Fruit fly (Drosophila melanogaster) whole organism, prepupa: Measurements from ENCODE around the gene CG34301.

Source experiments
- Blimp-1 ChIP-seq: fragments of 200-800 bp; sonication (Bioruptor generic); optimal IDR thresholded peaks from 3 replicates; lab custom pipeline; 2017; ENCODE audit warnings: missing biosample characterization, missing genetic modification characterization, mild to moderate bottlenecking, moderate library complexity, missing genetic modification reagents
- CG10669 ChIP-seq: fragments of 200-800 bp; sonication (Bioruptor generic); optimal IDR thresholded peaks from 3 replicates; lab custom pipeline; 2018; ENCODE audit warnings: missing biosample characterization, mild to moderate bottlenecking, missing genetic modification characterization, moderate library complexity
- CG11294 ChIP-seq: fragments of 200-800 bp; sonication (Bioruptor generic); IDR thresholded peaks from 2 replicates; pipeline ENCODE4 v1.3.6; 2022; ENCODE audit warnings: missing biosample characterization, missing genetic modification characterization
- CG11762 ChIP-seq: fragments of 200-800 bp; sonication (Bioruptor generic); optimal IDR thresholded peaks from 3 replicates; lab custom pipeline; 2016; ENCODE audit warnings: missing biosample characterization, missing genetic modification characterization; ENCODE audit not compliant: insufficient read depth
- CG11902 ChIP-seq: fragments of 200-800 bp; sonication (Bioruptor generic); optimal IDR thresholded peaks from 3 replicates; lab custom pipeline; 2016; ENCODE audit warnings: missing biosample characterization, missing genetic modification characterization
- CG16779 ChIP-seq: fragments of 200-800 bp; sonication (Bioruptor generic); optimal IDR thresholded peaks from 3 replicates; lab custom pipeline; 2017; ENCODE audit warnings: missing biosample characterization, mild to moderate bottlenecking, missing genetic modification characterization
- CG3032 ChIP-seq: fragments of 200-800 bp; optimal IDR thresholded peaks from 2 replicates; lab custom pipeline; 2019; ENCODE audit warnings: missing biosample characterization, mild to moderate bottlenecking, missing genetic modification characterization, moderate library complexity
- CG32006 ChIP-seq: fragments of 200-800 bp; sonication (Bioruptor generic); optimal IDR thresholded peaks from 3 replicates; lab custom pipeline; 2017; ENCODE audit warnings: missing biosample characterization, mild to moderate bottlenecking, missing genetic modification characterization
- CG34406 ChIP-seq: fragments of 200-800 bp; sonication (Bioruptor generic); optimal IDR thresholded peaks from 3 replicates; lab custom pipeline; 2016; ENCODE audit warnings: missing biosample characterization, missing genetic modification characterization
- CG4318 ChIP-seq: fragments of 200-800 bp; sonication (Bioruptor generic); optimal IDR thresholded peaks from 3 replicates; lab custom pipeline; 2017; ENCODE audit warnings: missing biosample characterization, mild to moderate bottlenecking, missing genetic modification characterization
- CG6163 ChIP-seq: fragments of 200-800 bp; sonication (Bioruptor generic); IDR thresholded peaks from 3 replicates; pipeline ENCODE4 v1.3.6; 2022; ENCODE audit warnings: missing biosample characterization, missing genetic modification characterization
- CG6792 ChIP-seq: fragments of 200-800 bp; sonication (Bioruptor generic); optimal IDR thresholded peaks from 3 replicates; lab custom pipeline; 2016; ENCODE audit warnings: missing biosample characterization, missing genetic modification characterization
- CG6808 ChIP-seq: fragments of 200-800 bp; sonication (Bioruptor generic); optimal IDR thresholded peaks from 3 replicates; lab custom pipeline; 2017; ENCODE audit warnings: missing biosample characterization, missing genetic modification characterization, mild to moderate bottlenecking, moderate library complexity, missing genetic modification reagents
- CG8119 ChIP-seq: fragments of 200-800 bp; sonication (Bioruptor generic); IDR thresholded peaks from 3 replicates; pipeline ENCODE4 v1.3.6; 2022; ENCODE audit warnings: missing biosample characterization, missing genetic modification characterization
- CG8632 ChIP-seq: fragments of 200-800 bp; sonication (Bioruptor generic); optimal IDR thresholded peaks from 3 replicates; lab custom pipeline; 2016; ENCODE audit warnings: missing biosample characterization, missing genetic modification characterization
- Eip75B ChIP-seq: fragments of 200-800 bp; sonication (Bioruptor generic); optimal IDR thresholded peaks from 3 replicates; lab custom pipeline; 2016; ENCODE audit warnings: missing biosample characterization, missing genetic modification characterization
- Eip78C ChIP-seq: fragments of 200-800 bp; sonication (Bioruptor generic); peaks from one replicate; lab custom pipeline; 2016; ENCODE audit warnings: missing biosample characterization, missing genetic modification characterization
- Eip93F ChIP-seq: fragments of 200-800 bp; sonication (Bioruptor generic); optimal IDR thresholded peaks from 2 replicates; lab custom pipeline; 2016; ENCODE audit warnings: missing biosample characterization, mild to moderate bottlenecking, missing genetic modification characterization
- Ets21C ChIP-seq: fragments of 200-800 bp; sonication (Bioruptor generic); optimal IDR thresholded peaks from 3 replicates; lab custom pipeline; 2016; ENCODE audit warnings: missing biosample characterization, missing genetic modification characterization
- Gug ChIP-seq: fragments of 200-800 bp; sonication (Bioruptor generic); IDR thresholded peaks from 2 replicates; pipeline ENCODE4 v1.3.6; 2022; ENCODE audit warnings: missing biosample characterization, missing genetic modification characterization
- Hr38 ChIP-seq: sonication (Bioruptor generic); optimal IDR thresholded peaks from 2 replicates; lab custom pipeline; 2016; ENCODE audit warnings: missing biosample characterization, missing genetic modification characterization
- Hr39 ChIP-seq: fragments of 200-800 bp; sonication (Bioruptor generic); optimal IDR thresholded peaks from 2 replicates; lab custom pipeline; 2016; ENCODE audit warnings: missing biosample characterization, missing genetic modification characterization
- Hr4 ChIP-seq: fragments of 200-800 bp; sonication (Bioruptor generic); optimal IDR thresholded peaks from 3 replicates; lab custom pipeline; 2016; ENCODE audit warnings: missing biosample characterization, missing genetic modification characterization
- Lpt ChIP-seq: fragments of 200-800 bp; sonication (Bioruptor generic); optimal IDR thresholded peaks from 3 replicates; lab custom pipeline; 2016; ENCODE audit warnings: missing biosample characterization, missing genetic modification characterization
- Met ChIP-seq: fragments of 200-800 bp; sonication (Bioruptor generic); optimal IDR thresholded peaks from 3 replicates; lab custom pipeline; 2016; ENCODE audit warnings: missing biosample characterization, missing genetic modification characterization
- Smox ChIP-seq: fragments of 200-800 bp; sonication (Bioruptor generic); optimal IDR thresholded peaks from 3 replicates; lab custom pipeline; 2016; ENCODE audit warnings: missing biosample characterization, missing genetic modification characterization
- Sox102F ChIP-seq: fragments of 200-800 bp; sonication (Bioruptor generic); optimal IDR thresholded peaks from 2 replicates; lab custom pipeline; 2016; ENCODE audit warnings: missing biosample characterization, mild to moderate bottlenecking, missing genetic modification characterization
- Sox15 ChIP-seq: fragments of 200-800 bp; sonication (Bioruptor generic); optimal IDR thresholded peaks from 3 replicates; lab custom pipeline; 2016; ENCODE audit warnings: missing biosample characterization, missing genetic modification characterization
- achi ChIP-seq: fragments of 200-800 bp; sonication (Bioruptor generic); optimal IDR thresholded peaks from 3 replicates; lab custom pipeline; 2016; ENCODE audit warnings: missing biosample characterization, missing genetic modification characterization
- dsx ChIP-seq: fragments of 200-800 bp; optimal IDR thresholded peaks from 3 replicates; lab custom pipeline; 2019; ENCODE audit warnings: missing biosample characterization, mild to moderate bottlenecking, missing genetic modification characterization, moderate library complexity; ENCODE audit not compliant: poor library complexity, severe bottlenecking
- esn ChIP-seq: fragments of 200-800 bp; sonication (Bioruptor generic); optimal IDR thresholded peaks from 2 replicates; lab custom pipeline; 2016; ENCODE audit warnings: missing biosample characterization, mild to moderate bottlenecking, missing genetic modification characterization, moderate library complexity
- lz ChIP-seq: fragments of 200-800 bp; sonication (Bioruptor generic); optimal IDR thresholded peaks from 3 replicates; lab custom pipeline; 2016; ENCODE audit warnings: missing biosample characterization, missing genetic modification characterization
- pdm3 ChIP-seq: fragments of 200-800 bp; sonication (Bioruptor generic); optimal IDR thresholded peaks from 3 replicates; lab custom pipeline; 2016; ENCODE audit warnings: missing biosample characterization, missing genetic modification characterization
- salr ChIP-seq, 2 experiments: fragments of 200-800 bp; sonication (Bioruptor generic); optimal IDR thresholded peaks; 3 replicates each; lab custom pipeline; 2016 to 2018; ENCODE audit warnings: missing biosample characterization in 2 of 2, missing genetic modification characterization in 2 of 2, mild to moderate bottlenecking in 1 of 2
- spab ChIP-seq: fragments of 200-800 bp; sonication (Bioruptor generic); optimal IDR thresholded peaks from 2 replicates; lab custom pipeline; 2017; ENCODE audit warnings: missing biosample characterization, mild to moderate bottlenecking, missing genetic modification characterization, missing genetic modification reagents
- ss ChIP-seq, 2 experiments: fragments of 200-800 bp; sonication (Bioruptor generic); optimal IDR thresholded peaks; 2 replicates in 1 of 2; 3 replicates in 1 of 2; lab custom pipeline; 2017 to 2018; ENCODE audit warnings: mild to moderate bottlenecking in 2 of 2, missing biosample characterization in 2 of 2, missing genetic modification characterization in 2 of 2, moderate library complexity in 1 of 2
- topi ChIP-seq: fragments of 200-800 bp; sonication (Bioruptor generic); optimal IDR thresholded peaks from 3 replicates; lab custom pipeline; 2016; ENCODE audit warnings: missing biosample characterization, missing genetic modification characterization
- vri ChIP-seq: fragments of 200-800 bp; sonication (Bioruptor generic); optimal IDR thresholded peaks from 3 replicates; lab custom pipeline; 2016; ENCODE audit warnings: missing biosample characterization, mild to moderate bottlenecking, missing genetic modification characterization

CG34301 gene

dm6 chr3R:8747871-8748775, 25.1 kb upstream of the CG34301 start (continued):
- peak; percentile 66 for TF ChIP-seq Blimp-1 (GFP tag; lab: Kevin White, UChicago)
- TF ChIP-seq vri (GFP tag; lab: Kevin White, UChicago): peak; percentile 70
- peak; percentile 76 for TF ChIP-seq CG6163
- no peak for TF ChIP-seq Hr38 (GFP tag; lab: Kevin White, UChicago)
- TF ChIP-seq lz (GFP tag; lab: Kevin White, UChicago): peak; percentile 84
- peak; percentile 88 for TF ChIP-seq Smox
- peak; percentile 57; the same call in 1 of the 2 replicates for TF ChIP-seq CG11294
- peak; percentile 84 for TF ChIP-seq CG8632
- TF ChIP-seq esn (GFP tag; lab: Kevin White, UChicago): peak; percentile 90
- peak; percentile 69 for TF ChIP-seq Lpt (GFP tag; lab: Kevin White, UChicago)

dm6 chr3R:8748776-8749126, 24.5 kb upstream of the CG34301 start:
- TF ChIP-seq CG34406 (GFP tag; lab: Kevin White, UChicago): no peak
- no peak for TF ChIP-seq Lpt (GFP tag; lab: Kevin White, UChicago)
- TF ChIP-seq Sox15 (GFP tag; lab: Kevin White, UChicago): no peak
- TF ChIP-seq salr (GFP tag; optimal IDR thresholded peaks at IDR 0.05; lab: Kevin White, UChicago): no peak
- no peak for TF ChIP-seq CG3032 (tag; lab: Kevin White, UChicago)

dm6 chr3R:8767998-8768397, 5.2 kb upstream of the CG34301 start, which contains the start of the genes CG34135 and CG11768:
Gene CG34135, minus strand, starts transcription at chr3R:8768191.
Gene CG11768, minus strand, starts transcription at chr3R:8768200.
- TF ChIP-seq CG16779: no peak
- no peak for TF ChIP-seq Met (GFP tag; lab: Kevin White, UChicago)
- TF ChIP-seq Sox102F (GFP tag; lab: Kevin White, UChicago): no peak
- no peak for TF ChIP-seq CG8119 (GFP tag; lab: Robert Waterston, UW)
- no peak for TF ChIP-seq CG10669 (GFP tag; lab: Kevin White, UChicago)
- TF ChIP-seq Ets21C: no peak
- no peak for TF ChIP-seq spab (GFP tag; lab: Kevin White, UChicago)
- TF ChIP-seq CG6792 (GFP tag; lab: Kevin White, UChicago): no peak

- TF ChIP-seq CG6163: no peak
- no peak for TF ChIP-seq Hr4 (GFP tag; lab: Kevin White, UChicago)
- TF ChIP-seq Met (GFP tag; lab: Kevin White, UChicago): no peak
- TF ChIP-seq topi: no peak
- TF ChIP-seq spab (GFP tag; lab: Kevin White, UChicago): no peak
- TF ChIP-seq CG32006 (GFP tag; lab: Kevin White, UChicago): no peak
Measured at dm6 chr3R:8769094-8769493, 4.1 kb upstream of the CG34301 start, which contains the start of gene CG8236. Gene CG8236, plus strand, starts transcription at chr3R:8769394.

- TF ChIP-seq dsx (GFP tag; lab: Kevin White, UChicago) (no peak), CG6163 (no peak), Hr4 (GFP tag; lab: Kevin White, UChicago) (no peak), Eip78C (no peak), Hr39 (GFP tag; lab: Kevin White, UChicago) (no peak), Gug (GFP tag; lab: Robert Waterston, UW) (no peak), CG6808 (GFP tag; lab: Kevin White, UChicago) (no peak), salr (GFP tag; optimal IDR thresholded peaks at IDR 0.05; lab: Kevin White, UChicago) (no peak), Eip75B (GFP tag; lab: Kevin White, UChicago) (no peak), spab (GFP tag; lab: Kevin White, UChicago) (no peak), ss (GFP tag; optimal IDR thresholded peaks at IDR 0.05; lab: Kevin White, UChicago) (no peak), Eip93F (no peak), CG11762 (no peak), CG4318 (no peak), achi (GFP tag; lab: Kevin White, UChicago) (no peak), pdm3 (GFP tag; lab: Kevin White, UChicago) (no peak), CG11902 (GFP tag; lab: Kevin White, UChicago) (no peak), Lpt (GFP tag; lab: Kevin White, UChicago) (no peak)
Measured at dm6 chr3R:8772591-8772990, 644 bp upstream of the CG34301 start, which contains the start of gene CG13318. Gene CG13318, minus strand, starts transcription at chr3R:8772691.
